Fruit fly (Drosophila melanogaster) whole organism, embryonic: Measurements from ENCODE around the gene Ufsp2.

ENCODE experiments used
- Asciz ChIP-seq: fragments of 200-800 bp; sonication (Bioruptor generic); optimal IDR thresholded peaks from 2 replicates; lab custom pipeline; 2017; ENCODE audit warnings: missing biosample characterization, mild to moderate bottlenecking, missing genetic modification characterization, missing genetic modification reagents
- B-H1 ChIP-seq: fragments of 200-800 bp; sonication (Bioruptor generic); IDR thresholded peaks from 3 replicates; pipeline ENCODE4 v1.3.6; 2022; ENCODE audit warnings: missing biosample characterization, missing genetic modification characterization
- BtbVII ChIP-seq: fragments of 200-800 bp; sonication (Bioruptor generic); optimal IDR thresholded peaks from 3 replicates; lab custom pipeline; 2017; ENCODE audit warnings: missing biosample characterization, mild to moderate bottlenecking, missing genetic modification characterization
- CG10267 ChIP-seq: fragments of 200-800 bp; sonication (Bioruptor generic); optimal IDR thresholded peaks from 2 replicates; lab custom pipeline; 2018; ENCODE audit warnings: missing biosample characterization, mild to moderate bottlenecking, missing genetic modification characterization, moderate library complexity
- CG11560 ChIP-seq: fragments of 200-800 bp; sonication (Bioruptor generic); IDR thresholded peaks from 3 replicates; pipeline ENCODE4 v1.3.6; 2022; ENCODE audit warnings: missing biosample characterization, missing genetic modification characterization
- CG11723 ChIP-seq: fragments of 200-800 bp; sonication (Bioruptor generic); optimal IDR thresholded peaks from 2 replicates; lab custom pipeline; 2017; ENCODE audit warnings: missing biosample characterization, mild to moderate bottlenecking, missing genetic modification characterization
- CG1233 ChIP-seq: fragments of 200-800 bp; sonication (Bioruptor generic); optimal IDR thresholded peaks from 4 replicates; lab custom pipeline; 2018; ENCODE audit warnings: missing biosample characterization, mild to moderate bottlenecking, missing genetic modification characterization
- CG12659 ChIP-seq: fragments of 200-800 bp; sonication (Bioruptor generic); optimal IDR thresholded peaks from 3 replicates; lab custom pipeline; 2017; ENCODE audit warnings: mild to moderate bottlenecking, missing biosample characterization, missing genetic modification reagents, missing genetic modification characterization
- CG12942 ChIP-seq: fragments of 200-800 bp; sonication (Bioruptor generic); optimal IDR thresholded peaks from 3 replicates; lab custom pipeline; 2016; ENCODE audit warnings: missing biosample characterization, missing genetic modification characterization
- CG13296 ChIP-seq: fragments of 200-800 bp; sonication (Bioruptor generic); optimal IDR thresholded peaks from 3 replicates; lab custom pipeline; 2018; ENCODE audit warnings: missing biosample characterization, mild to moderate bottlenecking, missing genetic modification characterization
- CG13894 ChIP-seq: fragments of 200-800 bp; sonication (Bioruptor generic); optimal IDR thresholded peaks from 3 replicates; lab custom pipeline; 2018; ENCODE audit warnings: missing biosample characterization, mild to moderate bottlenecking, missing genetic modification characterization, moderate library complexity
- CG15011 ChIP-seq: fragments of 200-800 bp; sonication (Bioruptor generic); optimal IDR thresholded peaks from 3 replicates; lab custom pipeline; 2018; ENCODE audit warnings: missing biosample characterization, mild to moderate bottlenecking, missing genetic modification characterization
- CG15073 ChIP-seq: fragments of 200-800 bp; sonication (Bioruptor generic); optimal IDR thresholded peaks from 2 replicates; lab custom pipeline; 2016; ENCODE audit warnings: missing biosample characterization, missing genetic modification characterization
- CG15514 ChIP-seq: fragments of 200-800 bp; sonication (Bioruptor generic); optimal IDR thresholded peaks from 3 replicates; lab custom pipeline; 2017; ENCODE audit warnings: missing biosample characterization, missing genetic modification characterization, mild to moderate bottlenecking, moderate library complexity, missing genetic modification reagents
- CG15696 ChIP-seq: fragments of 200-800 bp; sonication (Bioruptor generic); optimal IDR thresholded peaks from 2 replicates; lab custom pipeline; 2019; ENCODE audit warnings: missing biosample characterization, mild to moderate bottlenecking, missing genetic modification characterization, moderate library complexity
- CG17361 ChIP-seq: fragments of 200-800 bp; sonication (Bioruptor generic); IDR thresholded peaks from 3 replicates; pipeline ENCODE4 v1.3.6; 2022; ENCODE audit warnings: missing biosample characterization, missing genetic modification characterization
- CG2875 ChIP-seq: fragments of 200-800 bp; sonication (Bioruptor generic); optimal IDR thresholded peaks from 2 replicates; lab custom pipeline; 2017; ENCODE audit warnings: missing biosample characterization, mild to moderate bottlenecking, missing genetic modification characterization, missing genetic modification reagents
- CG31441 ChIP-seq: fragments of 200-800 bp; sonication (Bioruptor generic); IDR thresholded peaks from 2 replicates; pipeline ENCODE4 v1.3.6; 2022; ENCODE audit warnings: missing biosample characterization, missing genetic modification characterization
- CG32767 ChIP-seq: fragments of 200-800 bp; sonication (Bioruptor generic); IDR thresholded peaks from 2 replicates; pipeline ENCODE4 v1.3.6; 2022; ENCODE audit warnings: missing biosample characterization, missing genetic modification characterization
- CG42726 ChIP-seq: fragments of 200-800 bp; sonication (Bioruptor generic); IDR thresholded peaks from 2 replicates; pipeline ENCODE4 v1.3.6; 2022; ENCODE audit warnings: missing biosample characterization, missing genetic modification characterization; ENCODE audit not compliant: partially characterized antibody
- CG43689 ChIP-seq: fragments of 200-800 bp; sonication (Bioruptor generic); IDR thresholded peaks from 2 replicates; pipeline ENCODE4 v1.3.6; 2022; ENCODE audit warnings: missing biosample characterization, missing genetic modification characterization
- CG7271 ChIP-seq: fragments of 200-800 bp; sonication (Bioruptor generic); optimal IDR thresholded peaks from 2 replicates; lab custom pipeline; 2018; ENCODE audit warnings: missing biosample characterization, mild to moderate bottlenecking, missing genetic modification characterization, moderate library complexity
- CG7556 ChIP-seq: fragments of 200-800 bp; sonication (Bioruptor generic); optimal IDR thresholded peaks from 2 replicates; lab custom pipeline; 2017; ENCODE audit warnings: missing biosample characterization, mild to moderate bottlenecking, missing genetic modification characterization
- CG8924 ChIP-seq: fragments of 200-800 bp; optimal IDR thresholded peaks from 3 replicates; lab custom pipeline; 2019; ENCODE audit warnings: missing biosample characterization, mild to moderate bottlenecking, missing genetic modification characterization, moderate library complexity
- CG9215 ChIP-seq: fragments of 200-800 bp; sonication (Bioruptor generic); IDR thresholded peaks from 2 replicates; pipeline ENCODE4 v1.3.6; 2022; ENCODE audit warnings: missing biosample characterization, missing genetic modification characterization
- CG9876 ChIP-seq: fragments of 200-800 bp; sonication (Bioruptor generic); optimal IDR thresholded peaks from 2 replicates; lab custom pipeline; 2016; ENCODE audit warnings: missing biosample characterization, missing genetic modification characterization
- Dip3 ChIP-seq: fragments of 200-800 bp; sonication (Bioruptor generic); optimal IDR thresholded peaks from 3 replicates; lab custom pipeline; 2016; ENCODE audit warnings: missing biosample characterization, missing genetic modification characterization
- Lhr ChIP-seq: fragments of 200-800 bp; sonication (Bioruptor generic); optimal IDR thresholded peaks from 3 replicates; lab custom pipeline; 2017; ENCODE audit warnings: mild to moderate bottlenecking, missing biosample characterization, missing genetic modification reagents, missing genetic modification characterization
- MESR4 ChIP-seq: fragments of 200-800 bp; sonication (Bioruptor generic); optimal IDR thresholded peaks from 2 replicates; lab custom pipeline; 2018; ENCODE audit warnings: missing biosample characterization, mild to moderate bottlenecking, missing genetic modification characterization, moderate library complexity
- Neu2 ChIP-seq: fragments of 200-800 bp; sonication (Bioruptor generic); optimal IDR thresholded peaks from 3 replicates; lab custom pipeline; 2016; ENCODE audit warnings: missing biosample characterization, missing genetic modification characterization, borderline replicate concordance
- Tbp ChIP-seq: fragments of >200 bp; optimal IDR thresholded peaks from 2 replicates; lab custom pipeline; 2018; ENCODE audit warnings: missing biosample characterization, missing genetic modification characterization
- ara ChIP-seq: fragments of 200-800 bp; sonication (Bioruptor generic); IDR thresholded peaks from 2 replicates; pipeline ENCODE4 v1.3.6; 2022; ENCODE audit warnings: missing biosample characterization, missing genetic modification characterization
- dysf ChIP-seq: fragments of 200-800 bp; sonication (Bioruptor generic); IDR thresholded peaks from 3 replicates; pipeline ENCODE4 v1.3.6; 2022; ENCODE audit warnings: missing biosample characterization, missing genetic modification characterization
- ewg ChIP-seq: fragments of 200-800 bp; sonication (Bioruptor generic); optimal IDR thresholded peaks from 3 replicates; lab custom pipeline; 2017; ENCODE audit warnings: mild to moderate bottlenecking, missing biosample characterization, missing genetic modification reagents, missing genetic modification characterization
- gce ChIP-seq: fragments of 200-800 bp; sonication (Bioruptor generic); IDR thresholded peaks from 3 replicates; pipeline ENCODE4 v1.3.6; 2022; ENCODE audit warnings: missing biosample characterization, missing genetic modification characterization
- gsb-n ChIP-seq: fragments of 200-800 bp; sonication (Bioruptor generic); optimal IDR thresholded peaks from 3 replicates; lab custom pipeline; 2018; ENCODE audit warnings: missing biosample characterization, mild to moderate bottlenecking, missing genetic modification characterization
- hb ChIP-seq: fragments of 200-800 bp; sonication (Bioruptor generic); IDR thresholded peaks from 3 replicates; pipeline ENCODE4 v1.3.6; 2022; ENCODE audit warnings: missing biosample characterization, missing genetic modification characterization; ENCODE audit not compliant: partially characterized antibody
- hbn ChIP-seq: fragments of 200-800 bp; sonication (Bioruptor generic); IDR thresholded peaks from 2 replicates; pipeline ENCODE4 v1.3.6; 2022; ENCODE audit warnings: missing biosample characterization, missing genetic modification characterization; ENCODE audit not compliant: partially characterized antibody
- mam ChIP-seq: fragments of 200-800 bp; sonication (Bioruptor generic); optimal IDR thresholded peaks from 3 replicates; lab custom pipeline; 2016; ENCODE audit warnings: missing biosample characterization, missing genetic modification characterization
- pros ChIP-seq: fragments of 200-800 bp; sonication (Bioruptor generic); optimal IDR thresholded peaks from 3 replicates; lab custom pipeline; 2019; ENCODE audit warnings: missing biosample characterization, mild to moderate bottlenecking, missing genetic modification characterization, moderate library complexity
- pum ChIP-seq: fragments of 200-800 bp; sonication (Bioruptor generic); optimal IDR thresholded peaks from 2 replicates; lab custom pipeline; 2016; ENCODE audit warnings: missing biosample characterization, missing genetic modification characterization
- sim ChIP-seq: fragments of 200-800 bp; sonication (Bioruptor generic); IDR thresholded peaks from 2 replicates; pipeline ENCODE4 v1.3.6; 2022; ENCODE audit warnings: missing biosample characterization, missing genetic modification characterization
- sima ChIP-seq: fragments of 200-800 bp; sonication (Bioruptor generic); optimal IDR thresholded peaks from 2 replicates; lab custom pipeline; 2016; ENCODE audit warnings: missing biosample characterization, missing genetic modification characterization
- sr ChIP-seq: fragments of 200-800 bp; sonication (Bioruptor generic); IDR thresholded peaks from 3 replicates; pipeline ENCODE4 v1.3.6; 2022; ENCODE audit warnings: missing biosample characterization, missing genetic modification characterization
- sug ChIP-seq: fragments of 200-800 bp; optimal IDR thresholded peaks from 2 replicates; lab custom pipeline; 2019; ENCODE audit warnings: missing biosample characterization, mild to moderate bottlenecking, missing genetic modification characterization, moderate library complexity
- tin ChIP-seq: fragments of 200-800 bp; sonication (Bioruptor generic); optimal IDR thresholded peaks from 3 replicates; lab custom pipeline; 2016; ENCODE audit warnings: missing biosample characterization, missing genetic modification characterization
- tll ChIP-seq, 2 experiments: fragments of 200-800 bp in 1 of 2; fragments of >200 bp in 1 of 2; sonication (Bioruptor generic) in 1 of 2; optimal IDR thresholded peaks; 2 replicates each; lab custom pipeline; 2017 to 2019; ENCODE audit warnings: missing biosample characterization in 2 of 2, missing genetic modification characterization in 2 of 2, mild to moderate bottlenecking in 1 of 2, moderate library complexity in 1 of 2
- vfl ChIP-seq: fragments of 200-800 bp; sonication (Bioruptor generic); optimal IDR thresholded peaks from 2 replicates; lab custom pipeline; 2016; ENCODE audit warnings: missing biosample characterization, missing genetic modification characterization
- vnd ChIP-seq: fragments of 200-800 bp; sonication (Bioruptor generic); IDR thresholded peaks from 3 replicates; pipeline ENCODE4 v1.3.6; 2022; ENCODE audit warnings: missing biosample characterization, missing genetic modification characterization; ENCODE audit not compliant: partially characterized antibody
- yki ChIP-seq: fragments of >200 bp; optimal IDR thresholded peaks from 3 replicates; lab custom pipeline; 2018

Ufsp2 gene

dm6 chr3L:15588514-15589138 lies 12.3 kb downstream of the Ufsp2 start, which contains the start of gene RhoGAP71E (continued):
- peak; percentile 57 for TF ChIP-seq sug
- TF ChIP-seq MESR4 (GFP tag; lab: Kevin White, UChicago) = peak; percentile 93
- no peak for TF ChIP-seq Neu2
- peak; percentile 55 for TF ChIP-seq CG31441 (GFP tag; lab: Robert Waterston, UW)
- peak; percentile 27 for TF ChIP-seq mam (GFP tag; lab: Kevin White, UChicago)
- TF ChIP-seq sim (GFP tag; lab: Robert Waterston, UW) = no peak
- no peak for TF ChIP-seq CG43689 (GFP tag; lab: Robert Waterston, UW)
- TF ChIP-seq CG8924 (tag; lab: Kevin White, UChicago) = peak; percentile 74
- no peak for TF ChIP-seq hb (GFP tag; lab: Robert Waterston, UW)
- no peak for TF ChIP-seq CG11560 (tag; lab: Robert Waterston, UW)
- no peak for TF ChIP-seq CG12942 (GFP tag; lab: Kevin White, UChicago)
- peak; percentile 69; the same call in 2 of the 3 replicates for TF ChIP-seq CG17361 (GFP tag; lab: Robert Waterston, UW)
- TF ChIP-seq CG13296 (GFP tag; lab: Kevin White, UChicago) = peak; percentile 64
- TF ChIP-seq yki (lab: Kevin White, UChicago) = no peak
- TF ChIP-seq Asciz (GFP tag; lab: Kevin White, UChicago) = no peak
- no peak for TF ChIP-seq CG7271 (tag; lab: Kevin White, UChicago)
- TF ChIP-seq CG9876 (GFP tag; lab: Kevin White, UChicago) = no peak
- TF ChIP-seq CG32767 (GFP tag; lab: Robert Waterston, UW) = peak; percentile 19; the same call in 1 of the 2 replicates
- TF ChIP-seq tin (GFP tag; lab: Kevin White, UChicago) = peak; percentile 30
- no peak for TF ChIP-seq Tbp
- no peak for TF ChIP-seq hbn (GFP tag; lab: Robert Waterston, UW)
- peak; percentile 13 for TF ChIP-seq CG15011 (GFP tag; lab: Kevin White, UChicago)
- peak; percentile 59 for TF ChIP-seq CG13894 (tag; lab: Kevin White, UChicago)
- TF ChIP-seq tll (GFP tag; optimal IDR thresholded peaks at IDR 0.05; lab: Kevin White, UChicago) = no peak
- peak; percentile 46 for TF ChIP-seq CG10267 (tag; lab: Kevin White, UChicago)
- no peak for TF ChIP-seq CG2875 (GFP tag; lab: Kevin White, UChicago)
- TF ChIP-seq CG9215 (GFP tag; lab: Robert Waterston, UW) = no peak
- TF ChIP-seq BtbVII (GFP tag; lab: Kevin White, UChicago) = peak; percentile 9
- no peak for TF ChIP-seq CG15073 (GFP tag; lab: Kevin White, UChicago)
- TF ChIP-seq vnd (GFP tag; lab: Robert Waterston, UW) = no peak
- TF ChIP-seq vfl (GFP tag; lab: Kevin White, UChicago) = no peak
- no peak for TF ChIP-seq sima (GFP tag; lab: Kevin White, UChicago)
- peak; percentile 62 for TF ChIP-seq CG15514
- peak; percentile 35 for TF ChIP-seq CG11723 (GFP tag; lab: Kevin White, UChicago)
- peak; percentile 8 for TF ChIP-seq CG1233 (GFP tag; lab: Kevin White, UChicago)
- peak; percentile 25; the same call in 1 of the 3 replicates for TF ChIP-seq dysf
- TF ChIP-seq Lhr = peak; percentile 34
- no peak for TF ChIP-seq ewg (GFP tag; lab: Kevin White, UChicago)
- no peak for TF ChIP-seq pum (GFP tag; lab: Kevin White, UChicago)
- TF ChIP-seq CG42726 = peak; percentile 54; the same call in 1 of the 2 replicates
- TF ChIP-seq B-H1 (GFP tag; lab: Robert Waterston, UW) = peak; percentile 27; the same call in 1 of the 3 replicates
- no peak for TF ChIP-seq ara (GFP tag; lab: Robert Waterston, UW)
- peak; percentile 6 for TF ChIP-seq gsb-n (tag; lab: Kevin White, UChicago)
- no peak; the same call in 2 of the 3 replicates for TF ChIP-seq gce (GFP tag; lab: Robert Waterston, UW)
- no peak for TF ChIP-seq CG15696 (tag; lab: Kevin White, UChicago)
- TF ChIP-seq sr (GFP tag; lab: Robert Waterston, UW) = no peak
- TF ChIP-seq CG12659 (GFP tag; lab: Kevin White, UChicago) = peak; percentile 62
- no peak for TF ChIP-seq Dip3 (GFP tag; lab: Kevin White, UChicago)
- TF ChIP-seq pros = no peak
- TF ChIP-seq CG7556 (GFP tag; lab: Kevin White, UChicago) = peak; percentile 6
